Fruit fly (Drosophila melanogaster) whole organism, embryonic: ENCODE data around the gene CG31249.

Experiments used
- Awh ChIP-seq: fragments of 200-800 bp; sonication (Bioruptor generic); IDR thresholded peaks from 2 replicates; pipeline ENCODE4, ENCODE4 v1.3.6; 2022; ENCODE audit warnings: missing biosample characterization, missing genetic modification characterization
- C15 ChIP-seq: fragments of 200-800 bp; sonication (Bioruptor generic); IDR thresholded peaks from 3 replicates; pipeline ENCODE4 v1.3.6; 2022; ENCODE audit warnings: missing biosample characterization, missing genetic modification characterization
- CG10366 ChIP-seq: fragments of 200-800 bp; sonication (Bioruptor generic); IDR thresholded peaks from 2 replicates; pipeline ENCODE4 v1.3.6; 2022; ENCODE audit warnings: missing biosample characterization, missing genetic modification characterization
- CG10979 ChIP-seq: fragments of 200-800 bp; sonication (Bioruptor generic); optimal IDR thresholded peaks from 2 replicates; lab custom pipeline; 2018; ENCODE audit warnings: missing biosample characterization, mild to moderate bottlenecking, missing genetic modification characterization, moderate library complexity
- CG11695 ChIP-seq: fragments of 200-800 bp; sonication (Bioruptor generic); IDR thresholded peaks from 3 replicates; pipeline ENCODE4 v1.3.6; 2022; ENCODE audit warnings: missing biosample characterization, missing genetic modification characterization
- CG14860 ChIP-seq: fragments of 200-800 bp; sonication (Bioruptor generic); IDR thresholded peaks from 3 replicates; pipeline ENCODE4 v1.3.6; 2022; ENCODE audit warnings: missing biosample characterization, missing genetic modification characterization; ENCODE audit not compliant: partially characterized antibody
- CG15073 ChIP-seq: fragments of 200-800 bp; sonication (Bioruptor generic); optimal IDR thresholded peaks from 2 replicates; lab custom pipeline; 2016; ENCODE audit warnings: missing biosample characterization, missing genetic modification characterization
- CG1603 ChIP-seq: fragments of 200-800 bp; sonication (Bioruptor generic); optimal IDR thresholded peaks from 2 replicates; lab custom pipeline; 2019; ENCODE audit warnings: missing biosample characterization, mild to moderate bottlenecking, missing genetic modification characterization, moderate library complexity
- CG18764 ChIP-seq: fragments of 200-800 bp; sonication (Bioruptor generic); optimal IDR thresholded peaks from 3 replicates; lab custom pipeline; 2016; ENCODE audit warnings: missing biosample characterization, missing genetic modification characterization
- CG2199 ChIP-seq: fragments of 200-800 bp; sonication (Bioruptor generic); IDR thresholded peaks from 3 replicates; pipeline ENCODE4 v1.3.6; 2022; ENCODE audit warnings: missing biosample characterization, missing genetic modification characterization
- CG32772 ChIP-seq: fragments of 200-800 bp; sonication (Bioruptor generic); IDR thresholded peaks from 2 replicates; pipeline ENCODE4 v1.3.6; 2022; ENCODE audit warnings: missing biosample characterization, missing genetic modification characterization
- CG34224 ChIP-seq: fragments of 200-800 bp; sonication (Bioruptor generic); IDR thresholded peaks from 3 replicates; pipeline ENCODE4 v1.3.6; 2022; ENCODE audit warnings: missing biosample characterization, missing genetic modification characterization; ENCODE audit not compliant: partially characterized antibody
- CG6272 ChIP-seq: fragments of 200-800 bp; sonication (Bioruptor generic); IDR thresholded peaks from 2 replicates; pipeline ENCODE4 v1.3.6; 2022; ENCODE audit warnings: missing biosample characterization, missing genetic modification characterization
- CG6683 ChIP-seq: fragments of 200-800 bp; sonication (Bioruptor generic); optimal IDR thresholded peaks from 2 replicates; lab custom pipeline; 2017; ENCODE audit warnings: missing biosample characterization, mild to moderate bottlenecking, missing genetic modification characterization, missing genetic modification reagents
- CG6791 ChIP-seq: fragments of 200-800 bp; sonication (Bioruptor generic); IDR thresholded peaks from 3 replicates; pipeline ENCODE4 v1.3.6; 2022; ENCODE audit warnings: missing biosample characterization, missing genetic modification characterization; ENCODE audit not compliant: partially characterized antibody
- CG7357 ChIP-seq: fragments of 200-800 bp; sonication (Bioruptor generic); IDR thresholded peaks from 3 replicates; pipeline ENCODE4 v1.3.6; 2022; ENCODE audit warnings: missing biosample characterization, missing genetic modification characterization
- CG7745 ChIP-seq: fragments of 200-800 bp; sonication (Bioruptor generic); optimal IDR thresholded peaks from 2 replicates; lab custom pipeline; 2018; ENCODE audit warnings: missing biosample characterization, mild to moderate bottlenecking, missing genetic modification characterization, moderate library complexity
- CG7987 ChIP-seq: fragments of 200-800 bp; sonication (Bioruptor generic); optimal IDR thresholded peaks from 2 replicates; lab custom pipeline; 2018; ENCODE audit warnings: missing biosample characterization, mild to moderate bottlenecking, missing genetic modification characterization, moderate library complexity
- CG8290 ChIP-seq, 3 experiments: fragments of 200-800 bp; sonication (Bioruptor generic); optimal IDR thresholded peaks; 2 replicates each; lab custom pipeline; 2016 to 2019; ENCODE audit warnings: missing biosample characterization in 3 of 3, missing genetic modification characterization in 3 of 3, mild to moderate bottlenecking in 2 of 3, moderate library complexity in 1 of 3
- CG8388 ChIP-seq: fragments of 200-800 bp; sonication (Bioruptor generic); optimal IDR thresholded peaks from 2 replicates; lab custom pipeline; 2019; ENCODE audit warnings: missing biosample characterization, mild to moderate bottlenecking, missing genetic modification characterization, moderate library complexity
- Dfd ChIP-seq, 2 experiments: fragments of >200 bp; optimal IDR thresholded peaks; 2 replicates each; lab custom pipeline; 2017; ENCODE audit warnings: missing biosample characterization in 2 of 2, missing genetic modification characterization in 2 of 2
- Dip3 ChIP-seq: fragments of 200-800 bp; sonication (Bioruptor generic); optimal IDR thresholded peaks from 3 replicates; lab custom pipeline; 2016; ENCODE audit warnings: missing biosample characterization, missing genetic modification characterization
- Elba2 ChIP-seq: fragments of 200-800 bp; sonication (Bioruptor generic); optimal IDR thresholded peaks from 3 replicates; lab custom pipeline; 2016; ENCODE audit warnings: missing biosample characterization, missing genetic modification characterization
- Ets65A ChIP-seq: fragments of 200-800 bp; sonication (Bioruptor generic); peaks from one replicate; lab custom pipeline; 2016; ENCODE audit warnings: missing biosample characterization, missing genetic modification characterization
- Gug ChIP-seq: fragments of 200-800 bp; sonication (Bioruptor generic); IDR thresholded peaks from 4 replicates; pipeline ENCODE4 v1.3.6; 2022; ENCODE audit warnings: missing biosample characterization, missing genetic modification characterization
- H15 ChIP-seq: fragments of 200-800 bp; sonication (Bioruptor generic); IDR thresholded peaks from 3 replicates; pipeline ENCODE4 v1.3.6; 2022; ENCODE audit warnings: missing biosample characterization, missing genetic modification characterization
- Hey ChIP-seq: fragments of 200-800 bp; sonication (Bioruptor generic); optimal IDR thresholded peaks from 3 replicates; lab custom pipeline; 2018; ENCODE audit warnings: missing biosample characterization, mild to moderate bottlenecking, missing genetic modification characterization
- Med ChIP-seq: fragments of 200-800 bp; sonication (Bioruptor generic); peaks from one replicate; lab custom pipeline; 2016; ENCODE audit warnings: missing biosample characterization, missing genetic modification characterization, mild to moderate bottlenecking, inconsistent platforms, moderate library complexity
- Optix ChIP-seq: fragments of 200-800 bp; sonication (Bioruptor generic); IDR thresholded peaks from 3 replicates; pipeline ENCODE4 v1.3.6; 2022; ENCODE audit warnings: missing biosample characterization, missing genetic modification characterization
- Ptx1 ChIP-seq: fragments of 200-800 bp; sonication (Bioruptor generic); IDR thresholded peaks from 2 replicates; pipeline ENCODE4 v1.3.6; 2022; ENCODE audit warnings: missing biosample characterization, missing genetic modification characterization
- Tbp ChIP-seq: fragments of >200 bp; optimal IDR thresholded peaks from 2 replicates; lab custom pipeline; 2018; ENCODE audit warnings: missing biosample characterization, missing genetic modification characterization
- amos ChIP-seq: fragments of 200-800 bp; sonication (Bioruptor generic); IDR thresholded peaks from 2 replicates; pipeline ENCODE4 v1.3.6; 2022; ENCODE audit warnings: missing biosample characterization, missing genetic modification characterization; ENCODE audit not compliant: partially characterized antibody
- chif ChIP-seq, 2 experiments: fragments of 200-800 bp; sonication (Bioruptor generic); optimal IDR thresholded peaks; 3 replicates each; lab custom pipeline; 2016; ENCODE audit warnings: missing biosample characterization in 2 of 2, missing genetic modification characterization in 2 of 2
- chm ChIP-seq: fragments of 200-800 bp; sonication (Bioruptor generic); IDR thresholded peaks from 2 replicates; pipeline ENCODE4 v1.3.6; 2022; ENCODE audit warnings: missing biosample characterization, missing genetic modification characterization
- dmrt11E ChIP-seq: fragments of 200-800 bp; sonication (Bioruptor generic); optimal IDR thresholded peaks from 3 replicates; lab custom pipeline; 2018; ENCODE audit warnings: missing biosample characterization, mild to moderate bottlenecking, missing genetic modification characterization, moderate library complexity
- jumu ChIP-seq: fragments of 200-800 bp; sonication (Bioruptor generic); optimal IDR thresholded peaks from 3 replicates; lab custom pipeline; 2016; ENCODE audit warnings: missing biosample characterization, missing genetic modification characterization
- lmd ChIP-seq: fragments of 200-800 bp; sonication (Bioruptor generic); IDR thresholded peaks from 2 replicates; pipeline ENCODE4 v1.3.6; 2022; ENCODE audit warnings: missing biosample characterization, missing genetic modification characterization
- nerfin-1 ChIP-seq: fragments of 200-800 bp; sonication (Bioruptor generic); optimal IDR thresholded peaks from 3 replicates; lab custom pipeline; 2019; ENCODE audit warnings: missing biosample characterization, mild to moderate bottlenecking, missing genetic modification characterization, moderate library complexity
- onecut ChIP-seq: fragments of 200-800 bp; sonication (Bioruptor generic); IDR thresholded peaks from 2 replicates; pipeline ENCODE4 v1.3.6; 2022; ENCODE audit warnings: missing biosample characterization, missing genetic modification characterization
- pfk ChIP-seq: fragments of 200-800 bp; sonication (Bioruptor generic); optimal IDR thresholded peaks from 2 replicates; lab custom pipeline; 2018; ENCODE audit warnings: missing biosample characterization, mild to moderate bottlenecking, missing genetic modification characterization, moderate library complexity
- pros ChIP-seq: fragments of 200-800 bp; sonication (Bioruptor generic); optimal IDR thresholded peaks from 3 replicates; lab custom pipeline; 2019; ENCODE audit warnings: missing biosample characterization, mild to moderate bottlenecking, missing genetic modification characterization, moderate library complexity
- repo ChIP-seq: fragments of 200-800 bp; sonication (Bioruptor generic); optimal IDR thresholded peaks from 2 replicates; lab custom pipeline; 2016; ENCODE audit warnings: missing biosample characterization, missing genetic modification characterization
- run ChIP-seq: fragments of 200-800 bp; sonication (Bioruptor generic); optimal IDR thresholded peaks from 3 replicates; lab custom pipeline; 2018; ENCODE audit warnings: missing biosample characterization, mild to moderate bottlenecking, missing genetic modification characterization
- slbo ChIP-seq: fragments of 200-800 bp; sonication (Bioruptor generic); IDR thresholded peaks from 2 replicates; pipeline ENCODE4 v1.3.6; 2022; ENCODE audit warnings: missing biosample characterization, missing genetic modification characterization
- tin ChIP-seq: fragments of 200-800 bp; sonication (Bioruptor generic); optimal IDR thresholded peaks from 3 replicates; lab custom pipeline; 2016; ENCODE audit warnings: missing biosample characterization, missing genetic modification characterization
- toy ChIP-seq: fragments of 200-800 bp; sonication (Bioruptor generic); IDR thresholded peaks from 2 replicates; pipeline ENCODE4 v1.3.6; 2022; ENCODE audit warnings: missing biosample characterization, missing genetic modification characterization
- vvl ChIP-seq: fragments of 200-800 bp; sonication (Bioruptor generic); IDR thresholded peaks from 2 replicates; pipeline ENCODE4 v1.3.6; 2022; ENCODE audit warnings: missing biosample characterization, missing genetic modification characterization
- wek ChIP-seq: fragments of 200-800 bp; sonication (Bioruptor generic); optimal IDR thresholded peaks from 3 replicates; lab custom pipeline; 2018; ENCODE audit warnings: missing biosample characterization, mild to moderate bottlenecking, missing genetic modification characterization, moderate library complexity
- zfh1 ChIP-seq: fragments of 200-800 bp; sonication (Bioruptor generic); IDR thresholded peaks from 3 replicates; pipeline ENCODE4 v1.3.6; 2022; ENCODE audit warnings: missing biosample characterization, missing genetic modification characterization

CG31249 gene

DNA sequence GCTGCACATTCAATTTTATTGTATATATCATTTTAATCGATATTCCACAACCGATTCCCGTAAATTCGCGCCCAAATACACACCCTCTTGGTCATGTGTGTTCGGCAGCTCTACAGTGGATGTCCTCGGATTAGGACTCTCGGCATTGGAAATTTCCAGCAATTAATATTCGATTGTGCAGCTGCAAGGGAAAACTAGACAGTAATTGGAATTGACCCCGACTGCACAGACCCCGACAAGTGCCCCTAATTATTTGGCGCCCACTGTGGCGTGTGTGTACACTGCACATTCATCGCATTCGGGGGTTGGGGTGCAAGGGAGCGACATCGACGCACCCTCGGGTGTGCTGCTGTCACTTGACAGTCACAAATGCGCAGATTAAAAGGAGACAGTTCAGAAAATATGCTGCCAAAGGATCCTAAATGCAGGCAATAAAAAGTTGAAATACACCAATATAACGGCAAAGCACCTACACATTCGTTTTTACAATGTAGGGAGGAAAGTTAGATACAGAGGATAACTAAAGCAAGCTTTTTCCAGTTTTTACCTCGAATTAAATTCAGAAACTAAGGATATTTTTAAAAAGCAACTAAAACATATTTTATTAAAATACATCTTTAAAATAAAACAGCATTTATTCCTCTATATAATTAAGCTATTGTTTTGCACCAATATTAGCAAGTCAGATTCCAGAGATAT, 22.1 kb upstream of the CG31249 start (continued):
- TF ChIP-seq CG2199 (GFP tag; lab: Robert Waterston, UW) (0 out of 3 replicates have a peak, but pooled peaks have one; percentile 54), CG7357 (GFP tag; lab: Robert Waterston, UW) (no peak), chif (GFP tag; optimal IDR thresholded peaks at IDR 0.05; lab: Kevin White, UChicago) (peak in 1 of 2 experiments; percentile 12), Med (GFP tag; lab: Kevin White, UChicago) (peak; percentile 62), onecut (GFP tag; lab: Robert Waterston, UW) (0 out of 2 replicates have a peak, but pooled peaks have one; percentile 1), CG11695 (GFP tag; lab: Robert Waterston, UW) (peak; percentile 35; the same call in 1 of the 3 replicates), H15 (0 out of 3 replicates have a peak, but pooled peaks have one; percentile 41), CG10979 (peak; percentile 6), Gug (GFP tag; lab: Robert Waterston, UW) (peak; percentile 23; the same call in 2 of the 4 replicates), tin (GFP tag; lab: Kevin White, UChicago) (peak; percentile 18), zfh1 (GFP tag; lab: Robert Waterston, UW) (0 out of 3 replicates have a peak, but pooled peaks have one; percentile 47), wek (GFP tag; lab: Kevin White, UChicago) (no peak), Ptx1 (GFP tag; lab: Robert Waterston, UW) (peak; percentile 10; the same call in 1 of the 2 replicates), dmrt11E (tag; lab: Kevin White, UChicago) (peak; percentile 7), repo (GFP tag; lab: Kevin White, UChicago) (no peak), CG15073 (peak; percentile 24), Optix (peak; percentile 39; the same call in 1 of the 3 replicates), CG7745 (tag; lab: Kevin White, UChicago) (no peak), CG32772 (GFP tag; lab: Robert Waterston, UW) (no peak), nerfin-1 (tag; lab: Kevin White, UChicago) (no peak), chm (GFP tag; lab: Robert Waterston, UW) (0 out of 2 replicates have a peak, but pooled peaks have one; percentile 20), jumu (no peak), Awh (GFP tag; lab: Robert Waterston, UW) (peak; percentile 45; the same call in 1 of the 2 replicates), lmd (GFP tag; lab: Robert Waterston, UW) (0 out of 2 replicates have a peak, but pooled peaks have one; percentile 19), CG1603 (tag; lab: Kevin White, UChicago) (peak; percentile 35), CG7987 (no peak), CG6272 (GFP tag; lab: Robert Waterston, UW) (no peak), CG10366 (GFP tag; lab: Robert Waterston, UW) (0 out of 2 replicates have a peak, but pooled peaks have one; percentile 23), CG8388 (GFP tag; lab: Kevin White, UChicago) (peak; percentile 5), CG6683 (GFP tag; lab: Kevin White, UChicago) (no peak), CG18764 (GFP tag; lab: Kevin White, UChicago) (no peak), CG8290 (GFP tag; optimal IDR thresholded peaks at IDR 0.05; lab: Kevin White, UChicago) (no peak), CG8290 (tag; optimal IDR thresholded peaks at IDR 0.05; lab: Kevin White, UChicago) (peak in 1 of 2 experiments; percentile 18), slbo (0 out of 2 replicates have a peak, but pooled peaks have one; percentile 20), C15 (GFP tag; lab: Robert Waterston, UW) (no peak)

- TF ChIP-seq pfk (GFP tag; lab: Kevin White, UChicago), result no peak
- peak; percentile 60 for TF ChIP-seq Ets65A
- TF ChIP-seq Dip3, result no peak
- no peak for TF ChIP-seq amos (GFP tag; lab: Robert Waterston, UW)
- peak in 1 of 2 experiments; percentile 67 for TF ChIP-seq Dfd (GFP tag; optimal IDR thresholded peaks at IDR 0.05; lab: Kevin White, UChicago)
- TF ChIP-seq vvl (GFP tag; lab: Robert Waterston, UW), result 0 out of 2 replicates have a peak, but pooled peaks have one; percentile 6
- no peak for TF ChIP-seq Tbp (GFP tag; lab: Kevin White, UChicago)
- no peak for TF ChIP-seq pros (GFP tag; lab: Kevin White, UChicago)
- no peak for TF ChIP-seq Elba2 (GFP tag; lab: Kevin White, UChicago)
- 0 out of 3 replicates have a peak, but pooled peaks have one; percentile 38 for TF ChIP-seq CG6791 (GFP tag; lab: Robert Waterston, UW)
- TF ChIP-seq Hey, result peak; percentile 64
- TF ChIP-seq Med (GFP tag; lab: Kevin White, UChicago), result peak; percentile 59
- 0 out of 3 replicates have a peak, but pooled peaks have one; percentile 27 for TF ChIP-seq CG14860 (GFP tag; lab: Robert Waterston, UW)
- TF ChIP-seq run (tag; lab: Kevin White, UChicago), result no peak
- no peak for TF ChIP-seq toy (GFP tag; lab: Robert Waterston, UW)
- no peak for TF ChIP-seq CG34224
Observed at dm6 chr3R:17707799-17708198, 20.9 kb upstream of the CG31249 start.
